Fruit fly (Drosophila melanogaster): Measurements from ENCODE around the gene CG11911.
A peak's percentile ranks its signal among the peaks of the same experiment; 100 is the strongest.

CG11911 gene

DNA sequence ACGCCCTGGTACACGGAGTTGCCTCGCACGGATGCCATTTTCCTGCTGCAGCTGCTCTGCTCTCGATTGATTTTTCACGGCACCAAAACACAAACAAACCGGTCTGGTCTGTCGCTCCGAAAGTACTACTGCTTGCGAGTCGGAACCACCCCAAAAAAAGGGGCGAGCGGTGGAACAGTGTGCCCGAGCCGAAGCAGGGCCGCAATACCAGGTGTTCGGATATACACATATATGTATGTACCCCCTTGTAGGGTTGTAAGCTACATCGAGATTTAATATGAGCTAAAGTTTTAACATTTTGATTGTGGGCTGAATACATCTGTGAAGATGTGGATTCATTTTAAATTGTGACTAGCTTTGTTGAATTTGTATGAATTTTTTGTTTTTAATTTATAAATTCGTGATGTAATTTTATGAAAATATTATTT is 35.4 kb downstream of the CG11911 start (continued):
- no peak for TF ChIP-seq CG8281 (tag; optimal IDR thresholded peaks at IDR 0.05)
- no peak for TF ChIP-seq HLH4C (GFP tag; IDR thresholded peaks at IDR 0.05; ENCODE audit: partially characterized antibody)
- no peak; the same call in 2 of the 3 replicates for TF ChIP-seq so (GFP tag; IDR thresholded peaks at IDR 0.05)
- peak; percentile 62 for TF ChIP-seq CHES-1-like (GFP tag; optimal IDR thresholded peaks at IDR 0.05)
- no peak for TF ChIP-seq hth (optimal IDR thresholded peaks at IDR 0.05)
- peak; percentile 65; the same call in 1 of the 2 replicates for TF ChIP-seq sob (GFP tag; IDR thresholded peaks at IDR 0.05)
- no peak for TF ChIP-seq Dll (GFP tag; IDR thresholded peaks at IDR 0.05; ENCODE audit: partially characterized antibody)
- TF ChIP-seq Sry-δ (GFP tag; optimal IDR thresholded peaks at IDR 0.05) = peak; percentile 54
- no peak; the same call in none of the 2 replicates for TF ChIP-seq Atf6 (GFP tag; IDR thresholded peaks at IDR 0.05)
- no peak for TF ChIP-seq Aef1 (GFP tag; IDR thresholded peaks at IDR 0.05)
- TF ChIP-seq CG13287 (GFP tag; IDR thresholded peaks at IDR 0.05; ENCODE audit: partially characterized antibody) = peak; percentile 41; the same call in 1 of the 2 replicates
- peak; percentile 27 for TF ChIP-seq CG8089 (GFP tag; optimal IDR thresholded peaks at IDR 0.05)
- TF ChIP-seq CG8924 (tag; optimal IDR thresholded peaks at IDR 0.05) = peak; percentile 63
- peak; percentile 16 for TF ChIP-seq NC2β (GFP tag; optimal IDR thresholded peaks at IDR 0.05)
- peak; percentile 5 for TF ChIP-seq NC2α (GFP tag; optimal IDR thresholded peaks at IDR 0.05)
- peak; percentile 1 for TF ChIP-seq pnt (GFP tag; optimal IDR thresholded peaks at IDR 0.05)
- 0 out of 2 replicates have a peak, but pooled peaks have one; percentile 64 for TF ChIP-seq stc (GFP tag; IDR thresholded peaks at IDR 0.05)
- TF ChIP-seq danr (GFP tag; IDR thresholded peaks at IDR 0.05) = no peak
- TF ChIP-seq emc (GFP tag; optimal IDR thresholded peaks at IDR 0.05) = no peak
- TF ChIP-seq fd102C (GFP tag; optimal IDR thresholded peaks at IDR 0.05) = no peak
- TF ChIP-seq kah (GFP tag; optimal IDR thresholded peaks at IDR 0.05) = peak; percentile 27
- TF ChIP-seq fu2 (GFP tag; optimal IDR thresholded peaks at IDR 0.05) = peak; percentile 21
- TF ChIP-seq toy (GFP tag; IDR thresholded peaks at IDR 0.05) = no peak
- peak; percentile 49; the same call in 1 of the 2 replicates for TF ChIP-seq E2f2 (GFP tag; IDR thresholded peaks at IDR 0.05)
- TF ChIP-seq eyg (GFP tag; optimal IDR thresholded peaks at IDR 0.05) = peak; percentile 7
- no peak for TF ChIP-seq ara (GFP tag; IDR thresholded peaks at IDR 0.05)
- TF ChIP-seq HLHmδ (GFP tag; optimal IDR thresholded peaks at IDR 0.05) = peak; percentile 92
- peak; percentile 81 for TF ChIP-seq chn (GFP tag; optimal IDR thresholded peaks at IDR 0.05)
- no peak for TF ChIP-seq GATAe (GFP tag; conservative IDR thresholded peaks at IDR 0.05)
- TF ChIP-seq pzg (GFP tag; optimal IDR thresholded peaks at IDR 0.05) = peak; percentile 80
- peak; percentile 88 for TF ChIP-seq MESR4 (GFP tag; optimal IDR thresholded peaks at IDR 0.05)
- no peak for TF ChIP-seq CG10654 (GFP tag; optimal IDR thresholded peaks at IDR 0.05)
- peak; percentile 69 for TF ChIP-seq CG5180 (GFP tag; optimal IDR thresholded peaks at IDR 0.05)
- TF ChIP-seq CG18599 (GFP tag; optimal IDR thresholded peaks at IDR 0.05) = peak; percentile 70
- no peak for TF ChIP-seq sc (optimal IDR thresholded peaks at IDR 0.05)
- no peak for TF ChIP-seq sc (GFP tag; optimal IDR thresholded peaks at IDR 0.05)
- TF ChIP-seq CG7786 (GFP tag; optimal IDR thresholded peaks at IDR 0.05) = peak; percentile 29
- peak; percentile 54 for TF ChIP-seq ems (GFP tag; optimal IDR thresholded peaks at IDR 0.05)
- TF ChIP-seq CG7271 (tag; optimal IDR thresholded peaks at IDR 0.05) = no peak
- TF ChIP-seq Hr78 (GFP tag; optimal IDR thresholded peaks at IDR 0.05) = no peak
- no peak for TF ChIP-seq B-H1 (GFP tag; IDR thresholded peaks at IDR 0.05)
- TF ChIP-seq CG14014 (GFP tag; IDR thresholded peaks at IDR 0.05) = peak; percentile 21; the same call in 1 of the 2 replicates
- TF ChIP-seq dmrt99B (tag; optimal IDR thresholded peaks at IDR 0.05) = peak; percentile 36
- TF ChIP-seq CG12071 (GFP tag; optimal IDR thresholded peaks at IDR 0.05) = peak; percentile 43
- 0 out of 3 replicates have a peak, but pooled peaks have one; percentile 24 for TF ChIP-seq z (GFP tag; IDR thresholded peaks at IDR 0.05)
- TF ChIP-seq disco-r (GFP tag; optimal IDR thresholded peaks at IDR 0.05) = no peak
- peak; percentile 59 for TF ChIP-seq gro (GFP tag; optimal IDR thresholded peaks at IDR 0.05)
- no peak for TF ChIP-seq Hey (tag; optimal IDR thresholded peaks at IDR 0.05)
- TF ChIP-seq BtbVII (GFP tag; optimal IDR thresholded peaks at IDR 0.05) = peak; percentile 1
- TF ChIP-seq CG12744 (GFP tag; optimal IDR thresholded peaks at IDR 0.05) = no peak
- peak; percentile 28 for TF ChIP-seq nom (GFP tag; optimal IDR thresholded peaks at IDR 0.05)
